Worm (Caenorhabditis elegans) whole organism, mixed stage, embryonic: ENCODE results near the gene fbxc-18.

ENCODE experiments used
- ceh-43 ChIP-seq: fragments of 200-800 bp; sonication (Bioruptor generic); optimal IDR thresholded peaks from 2 replicates; lab custom pipeline; 2018; ENCODE audit warnings: mild to moderate bottlenecking, missing genetic modification characterization, moderate library complexity, missing compliant biosample characterization
- flh-1 ChIP-seq: fragments of 200-800 bp; sonication (Bioruptor generic); optimal IDR thresholded peaks from 2 replicates; lab custom pipeline; 2018; ENCODE audit warnings: mild to moderate bottlenecking, missing genetic modification characterization, moderate library complexity, missing compliant biosample characterization
- snpc-4 ChIP-seq: fragments of 150-350 bp; optimal IDR thresholded peaks from 2 replicates; lab custom pipeline; 2014; ENCODE audit warnings: missing biosample characterization, missing genetic modification characterization
- unc-62 ChIP-seq: fragments of 150-350 bp; optimal IDR thresholded peaks from 2 replicates; lab custom pipeline; 2014; ENCODE audit warnings: missing biosample characterization, missing genetic modification reagents, missing genetic modification characterization
- ztf-11 ChIP-seq: fragments of 150-350 bp; optimal IDR thresholded peaks from 2 replicates; lab custom pipeline; 2014; ENCODE audit warnings: missing biosample characterization, missing genetic modification characterization

DNA sequence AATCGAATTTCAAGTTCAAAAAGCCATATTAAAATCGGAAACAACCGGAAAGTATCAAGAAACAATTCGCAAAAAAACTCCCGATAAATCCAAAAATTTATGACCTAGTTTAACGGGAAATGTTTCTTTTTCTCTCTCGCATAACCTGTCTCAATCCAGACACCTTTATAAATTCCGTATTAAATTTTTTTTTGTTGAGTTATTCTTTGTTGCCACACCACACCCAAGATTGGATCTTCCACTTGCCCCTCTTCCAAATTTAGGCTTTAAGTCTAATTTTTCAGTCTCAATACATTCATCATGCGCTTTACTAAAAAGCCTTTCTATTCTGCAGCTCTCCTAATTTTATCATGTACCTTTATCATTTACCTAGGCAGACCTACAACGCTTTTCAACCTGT is 28.3 kb downstream of the fbxc-18 start, which contains the start of gene R07C3.3:
- TF ChIP-seq unc-62 (GFP tag; lab: Kevin White, UChicago) (no peak), ztf-11 (tag; lab: Kevin White, UChicago) (no peak), flh-1 (GFP tag; lab: Kevin White, UChicago) (no peak), snpc-4 (tag; lab: Kevin White, UChicago) (no peak), ceh-43 (GFP tag; lab: Kevin White, UChicago) (no peak)
